Fruit fly (Drosophila melanogaster) whole organism, embryonic: Measurements from ENCODE around the gene CG17930.

Source experiments
- Abd-B ChIP-seq: fragments of 200-800 bp; sonication (Bioruptor generic); optimal IDR thresholded peaks from 2 replicates; lab custom pipeline; 2018; ENCODE audit warnings: missing biosample characterization, mild to moderate bottlenecking, missing genetic modification characterization, moderate library complexity
- CG10543 ChIP-seq: fragments of 200-800 bp; sonication (Bioruptor generic); optimal IDR thresholded peaks from 3 replicates; lab custom pipeline; 2017; ENCODE audit warnings: missing biosample characterization, mild to moderate bottlenecking, missing genetic modification characterization, moderate library complexity
- CG11247 ChIP-seq: fragments of 200-800 bp; sonication (Bioruptor generic); IDR thresholded peaks from 2 replicates; pipeline ENCODE4 v1.3.6; 2022; ENCODE audit warnings: missing biosample characterization, missing genetic modification characterization
- CG14965 ChIP-seq: fragments of 200-800 bp; sonication (Bioruptor generic); optimal IDR thresholded peaks from 2 replicates; lab custom pipeline; 2016; ENCODE audit warnings: missing biosample characterization, missing genetic modification characterization, borderline replicate concordance
- CG15011 ChIP-seq: fragments of 200-800 bp; sonication (Bioruptor generic); optimal IDR thresholded peaks from 3 replicates; lab custom pipeline; 2018; ENCODE audit warnings: missing biosample characterization, mild to moderate bottlenecking, missing genetic modification characterization
- CG15514 ChIP-seq: fragments of 200-800 bp; sonication (Bioruptor generic); optimal IDR thresholded peaks from 3 replicates; lab custom pipeline; 2017; ENCODE audit warnings: missing biosample characterization, missing genetic modification characterization, mild to moderate bottlenecking, moderate library complexity, missing genetic modification reagents
- CG17385 ChIP-seq: fragments of 200-800 bp; sonication (Bioruptor generic); optimal IDR thresholded peaks from 3 replicates; lab custom pipeline; 2018; ENCODE audit warnings: missing biosample characterization, mild to moderate bottlenecking, missing genetic modification characterization
- CG2116 ChIP-seq: fragments of 200-800 bp; sonication (Bioruptor generic); optimal IDR thresholded peaks from 3 replicates; lab custom pipeline; 2018; ENCODE audit warnings: missing biosample characterization, mild to moderate bottlenecking, missing genetic modification characterization
- CG2199 ChIP-seq: fragments of 200-800 bp; sonication (Bioruptor generic); IDR thresholded peaks from 3 replicates; pipeline ENCODE4 v1.3.6; 2022; ENCODE audit warnings: missing biosample characterization, missing genetic modification characterization
- CG34224 ChIP-seq: fragments of 200-800 bp; sonication (Bioruptor generic); IDR thresholded peaks from 3 replicates; pipeline ENCODE4 v1.3.6; 2022; ENCODE audit warnings: missing biosample characterization, missing genetic modification characterization; ENCODE audit not compliant: partially characterized antibody
- CG34422 ChIP-seq: fragments of 200-800 bp; sonication (Bioruptor generic); IDR thresholded peaks from 3 replicates; pipeline ENCODE4 v1.3.6; 2022; ENCODE audit warnings: missing biosample characterization, missing genetic modification characterization
- CG3726 ChIP-seq: fragments of 200-800 bp; sonication (Bioruptor generic); IDR thresholded peaks from 3 replicates; pipeline ENCODE4, ENCODE4 v1.3.6; 2022; ENCODE audit warnings: missing biosample characterization, missing genetic modification characterization
- CG4328 ChIP-seq: fragments of 200-800 bp; sonication (Bioruptor generic); optimal IDR thresholded peaks from 3 replicates; lab custom pipeline; 2017; ENCODE audit warnings: missing biosample characterization, missing genetic modification reagents, missing genetic modification characterization
- CG5953 ChIP-seq: fragments of 200-800 bp; sonication (Bioruptor generic); IDR thresholded peaks from 2 replicates; pipeline ENCODE4 v1.3.6; 2022; ENCODE audit warnings: missing biosample characterization, missing genetic modification characterization
- CG6689 ChIP-seq: fragments of 200-800 bp; sonication (Bioruptor generic); IDR thresholded peaks from 2 replicates; pipeline ENCODE4 v1.3.6; 2022; ENCODE audit warnings: missing biosample characterization, missing genetic modification characterization
- CG7372 ChIP-seq: fragments of 200-800 bp; sonication (Bioruptor generic); IDR thresholded peaks from 2 replicates; pipeline ENCODE4 v1.3.6; 2022; ENCODE audit warnings: missing biosample characterization, missing genetic modification characterization
- CG7556 ChIP-seq: fragments of 200-800 bp; sonication (Bioruptor generic); optimal IDR thresholded peaks from 2 replicates; lab custom pipeline; 2017; ENCODE audit warnings: missing biosample characterization, mild to moderate bottlenecking, missing genetic modification characterization
- CG7987 ChIP-seq: fragments of 200-800 bp; sonication (Bioruptor generic); optimal IDR thresholded peaks from 2 replicates; lab custom pipeline; 2018; ENCODE audit warnings: missing biosample characterization, mild to moderate bottlenecking, missing genetic modification characterization, moderate library complexity
- CG8089 ChIP-seq: fragments of 200-800 bp; sonication (Bioruptor generic); optimal IDR thresholded peaks from 3 replicates; lab custom pipeline; 2016; ENCODE audit warnings: missing biosample characterization, missing genetic modification characterization
- CG9797 ChIP-seq: fragments of 200-800 bp; sonication (Bioruptor generic); optimal IDR thresholded peaks from 3 replicates; lab custom pipeline; 2018; ENCODE audit warnings: missing biosample characterization, mild to moderate bottlenecking, missing genetic modification characterization
- Deaf1 ChIP-seq: fragments of 200-800 bp; optimal IDR thresholded peaks from 3 replicates; lab custom pipeline; 2019; ENCODE audit warnings: missing biosample characterization, mild to moderate bottlenecking, missing genetic modification characterization, moderate library complexity
- Dp ChIP-seq: fragments of 200-800 bp; sonication (Bioruptor generic); optimal IDR thresholded peaks from 2 replicates; lab custom pipeline; 2018; ENCODE audit warnings: missing biosample characterization, mild to moderate bottlenecking, missing genetic modification characterization, moderate library complexity
- Drgx ChIP-seq: fragments of 200-800 bp; sonication (Bioruptor generic); IDR thresholded peaks from 2 replicates; pipeline ENCODE4 v1.3.6; 2022; ENCODE audit warnings: missing biosample characterization, missing genetic modification characterization
- Eip74EF ChIP-seq, 2 experiments: fragments of 200-800 bp in 1 of 2; fragments of >200 bp in 1 of 2; sonication (Bioruptor generic) in 1 of 2; optimal IDR thresholded peaks; 2 replicates each; lab custom pipeline; 2017 to 2019; ENCODE audit warnings: missing biosample characterization in 2 of 2, missing genetic modification characterization in 2 of 2, mild to moderate bottlenecking in 1 of 2, moderate library complexity in 1 of 2
- Gsc ChIP-seq: fragments of 200-800 bp; sonication (Bioruptor generic); IDR thresholded peaks from 2 replicates; pipeline ENCODE4 v1.3.6; 2022; ENCODE audit warnings: missing biosample characterization, missing genetic modification characterization
- HLH3B ChIP-seq: fragments of 200-800 bp; sonication (Bioruptor generic); IDR thresholded peaks from 2 replicates; pipeline ENCODE4 v1.3.6; 2022; ENCODE audit warnings: missing biosample characterization, missing genetic modification characterization
- HLH4C ChIP-seq: fragments of 200-800 bp; sonication (Bioruptor generic); IDR thresholded peaks from 3 replicates; pipeline ENCODE4 v1.3.6; 2022; ENCODE audit warnings: missing biosample characterization, missing genetic modification characterization; ENCODE audit not compliant: partially characterized antibody
- Hmr ChIP-seq: fragments of 200-800 bp; sonication (Bioruptor generic); optimal IDR thresholded peaks from 3 replicates; lab custom pipeline; 2017; ENCODE audit warnings: mild to moderate bottlenecking, missing biosample characterization, missing genetic modification reagents, missing genetic modification characterization
- Lim3 ChIP-seq: fragments of 200-800 bp; sonication (Bioruptor generic); IDR thresholded peaks from 2 replicates; pipeline ENCODE4 v1.3.6; 2022; ENCODE audit warnings: missing biosample characterization, missing genetic modification characterization
- NC2α ChIP-seq: fragments of 200-800 bp; sonication (Bioruptor generic); optimal IDR thresholded peaks from 2 replicates; lab custom pipeline; 2016; ENCODE audit warnings: missing biosample characterization, missing genetic modification characterization
- Pdp1 ChIP-seq, 2 experiments: fragments of 200-800 bp; sonication (Bioruptor generic); optimal IDR thresholded peaks; 3 replicates each; lab custom pipeline; 2016; ENCODE audit warnings: missing biosample characterization in 2 of 2, missing genetic modification characterization in 2 of 2, mild to moderate bottlenecking in 1 of 2, moderate library complexity in 1 of 2
- Ssrp ChIP-seq: fragments of 200-800 bp; sonication (Bioruptor generic); optimal IDR thresholded peaks from 2 replicates; lab custom pipeline; 2018; ENCODE audit warnings: missing biosample characterization, mild to moderate bottlenecking, missing genetic modification characterization, moderate library complexity
- Trl ChIP-seq, 3 experiments: fragments of >200 bp in 2 of 3; fragments of 200-800 bp in 1 of 3; sonication (Bioruptor generic) in 1 of 3; optimal IDR thresholded peaks; 2 replicates in 1 of 3; 3 replicates in 2 of 3; lab custom pipeline; 2016 to 2017; ENCODE audit warnings: missing biosample characterization in 1 of 3, missing genetic modification characterization in 1 of 3
- Xrp1 ChIP-seq: fragments of 200-800 bp; sonication (Bioruptor generic); IDR thresholded peaks from 2 replicates; pipeline ENCODE4 v1.3.6; 2022; ENCODE audit warnings: missing biosample characterization, missing genetic modification characterization
- ash1 ChIP-seq: fragments of 200-800 bp; sonication (Bioruptor generic); optimal IDR thresholded peaks from 2 replicates; lab custom pipeline; 2018; ENCODE audit warnings: missing biosample characterization, mild to moderate bottlenecking, missing genetic modification characterization
- cas ChIP-seq: fragments of 200-800 bp; sonication (Bioruptor generic); IDR thresholded peaks from 2 replicates; pipeline ENCODE4 v1.3.6; 2022; ENCODE audit warnings: missing biosample characterization, missing genetic modification characterization
- corto ChIP-seq: fragments of 200-800 bp; sonication (Bioruptor generic); optimal IDR thresholded peaks from 2 replicates; lab custom pipeline; 2016; ENCODE audit warnings: missing biosample characterization, mild to moderate bottlenecking, missing genetic modification characterization, moderate library complexity
- dan ChIP-seq: fragments of 200-800 bp; sonication (Bioruptor generic); IDR thresholded peaks from 2 replicates; pipeline ENCODE4 v1.3.6; 2022; ENCODE audit warnings: missing biosample characterization, missing genetic modification characterization
- disco-r ChIP-seq: fragments of 200-800 bp; sonication (Bioruptor generic); optimal IDR thresholded peaks from 2 replicates; lab custom pipeline; 2016; ENCODE audit warnings: missing biosample characterization, missing genetic modification characterization
- emc ChIP-seq: fragments of 200-800 bp; sonication (Bioruptor generic); optimal IDR thresholded peaks from 2 replicates; lab custom pipeline; 2016; ENCODE audit warnings: missing biosample characterization, missing genetic modification characterization
- exex ChIP-seq: fragments of 200-800 bp; sonication (Bioruptor generic); optimal IDR thresholded peaks from 4 replicates; lab custom pipeline; 2018; ENCODE audit warnings: missing biosample characterization, mild to moderate bottlenecking, missing genetic modification characterization, moderate library complexity
- gro ChIP-seq: fragments of 200-800 bp; sonication (Bioruptor generic); optimal IDR thresholded peaks from 2 replicates; lab custom pipeline; 2016; ENCODE audit warnings: missing biosample characterization, missing genetic modification characterization
- jumu ChIP-seq: fragments of 200-800 bp; sonication (Bioruptor generic); optimal IDR thresholded peaks from 3 replicates; lab custom pipeline; 2016; ENCODE audit warnings: missing biosample characterization, missing genetic modification characterization
- phol ChIP-seq: fragments of 200-800 bp; sonication (Bioruptor generic); optimal IDR thresholded peaks from 3 replicates; lab custom pipeline; 2018; ENCODE audit warnings: missing biosample characterization, mild to moderate bottlenecking, missing genetic modification characterization, moderate library complexity
- psq ChIP-seq: fragments of 200-800 bp; sonication (Bioruptor generic); optimal IDR thresholded peaks from 2 replicates; lab custom pipeline; 2017; ENCODE audit warnings: missing biosample characterization, missing genetic modification characterization
- repo ChIP-seq: fragments of 200-800 bp; sonication (Bioruptor generic); optimal IDR thresholded peaks from 2 replicates; lab custom pipeline; 2016; ENCODE audit warnings: missing biosample characterization, missing genetic modification characterization
- salm ChIP-seq: fragments of 200-800 bp; sonication (Bioruptor generic); optimal IDR thresholded peaks from 2 replicates; lab custom pipeline; 2018; ENCODE audit warnings: missing biosample characterization, mild to moderate bottlenecking, missing genetic modification characterization
- sna ChIP-seq: fragments of 200-800 bp; sonication (Bioruptor generic); IDR thresholded peaks from 2 replicates; pipeline ENCODE4 v1.3.6; 2022; ENCODE audit warnings: missing biosample characterization, missing genetic modification characterization; ENCODE audit not compliant: partially characterized antibody
- tgo ChIP-seq: fragments of 200-800 bp; sonication (Bioruptor generic); IDR thresholded peaks from 3 replicates; pipeline ENCODE4 v1.3.6; 2022; ENCODE audit warnings: missing biosample characterization, missing genetic modification characterization
- tin ChIP-seq: fragments of 200-800 bp; sonication (Bioruptor generic); optimal IDR thresholded peaks from 3 replicates; lab custom pipeline; 2016; ENCODE audit warnings: missing biosample characterization, missing genetic modification characterization

Gene CG17930

DNA sequence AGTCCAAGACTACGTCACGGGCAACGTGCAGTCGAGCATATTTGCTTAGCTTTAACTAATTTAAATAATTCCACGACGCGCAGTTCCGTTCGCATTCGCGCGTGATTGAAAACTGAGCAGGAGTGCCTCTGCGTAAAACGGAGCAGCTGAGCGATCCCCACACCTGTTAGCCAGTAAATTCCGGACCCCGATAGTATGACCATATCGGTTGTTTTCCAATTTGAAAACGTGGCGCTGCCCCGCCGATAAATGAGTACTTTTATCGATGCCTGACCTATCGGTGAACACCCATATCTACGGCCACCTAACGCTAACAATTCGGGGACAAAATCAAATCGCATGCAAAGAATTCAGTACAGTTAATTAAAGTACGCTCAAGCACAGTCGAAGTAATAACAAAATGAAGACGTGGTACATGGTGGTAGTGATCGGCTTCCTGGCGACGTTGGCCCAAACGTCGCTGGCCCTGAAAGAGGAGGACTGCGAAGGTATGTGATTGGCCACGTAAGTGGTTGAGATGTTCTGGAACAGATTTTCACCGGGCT lies 21.5 kb downstream of the CG17930 start, which contains the start of the genes CG14879 and Manf (continued):
- TF ChIP-seq Pdp1 (GFP tag; optimal IDR thresholded peaks at IDR 0.05; lab: Kevin White, UChicago) (peak in 1 of 2 experiments; percentile 26), CG5953 (GFP tag; lab: Robert Waterston, UW) (0 out of 2 replicates have a peak, but pooled peaks have one; percentile 16), CG15514 (GFP tag; lab: Kevin White, UChicago) (peak; percentile 77), CG17385 (GFP tag; lab: Kevin White, UChicago) (peak; percentile 8), exex (tag; lab: Kevin White, UChicago) (no peak), Trl (optimal IDR thresholded peaks at IDR 0.05; lab: Kevin White, UChicago) (peak in 1 of 2 experiments; percentile 1), Trl (GFP tag; optimal IDR thresholded peaks at IDR 0.05; lab: Kevin White, UChicago) (no peak), disco-r (GFP tag; lab: Kevin White, UChicago) (no peak), corto (GFP tag; lab: Kevin White, UChicago) (no peak), sna (GFP tag; lab: Robert Waterston, UW) (no peak; the same call in 1 of the 2 replicates), CG4328 (no peak), CG7987 (no peak), CG2116 (GFP tag; lab: Kevin White, UChicago) (peak; percentile 67), phol (tag; lab: Kevin White, UChicago) (no peak), CG2199 (GFP tag; lab: Robert Waterston, UW) (no peak), CG34224 (peak; percentile 71), CG6689 (no peak), HLH4C (GFP tag; lab: Robert Waterston, UW) (peak; percentile 57; the same call in 2 of the 3 replicates), CG15011 (GFP tag; lab: Kevin White, UChicago) (no peak), CG11247 (GFP tag; lab: Robert Waterston, UW) (no peak), CG7372 (GFP tag; lab: Robert Waterston, UW) (no peak), Drgx (GFP tag; lab: Robert Waterston, UW) (no peak), Hmr (peak; percentile 46), emc (GFP tag; lab: Kevin White, UChicago) (no peak), dan (GFP tag; lab: Robert Waterston, UW) (no peak), cas (GFP tag; lab: Robert Waterston, UW) (no peak), Lim3 (GFP tag; lab: Robert Waterston, UW) (no peak), Abd-B (GFP tag; lab: Kevin White, UChicago) (no peak), tgo (GFP tag; lab: Robert Waterston, UW) (no peak), CG10543 (GFP tag; lab: Kevin White, UChicago) (peak; percentile 13), Deaf1 (tag; lab: Kevin White, UChicago) (no peak), CG34422 (GFP tag; lab: Robert Waterston, UW) (no peak), Ssrp (tag; lab: Kevin White, UChicago) (no peak), NC2α (GFP tag; lab: Kevin White, UChicago) (no peak), Eip74EF (GFP tag; optimal IDR thresholded peaks at IDR 0.05; lab: Kevin White, UChicago) (no peak), CG14965 (GFP tag; lab: Kevin White, UChicago) (no peak), CG7556 (no peak), repo (GFP tag; lab: Kevin White, UChicago) (no peak), gro (GFP tag; lab: Kevin White, UChicago) (no peak), CG3726 (GFP tag; lab: Robert Waterston, UW) (no peak), ash1 (GFP tag; lab: Kevin White, UChicago) (no peak), Dp (peak; percentile 90), Gsc (GFP tag; lab: Robert Waterston, UW) (no peak), HLH3B (GFP tag; lab: Robert Waterston, UW) (no peak), CG9797 (GFP tag; lab: Kevin White, UChicago) (peak; percentile 90), Xrp1 (GFP tag; lab: Robert Waterston, UW) (no peak), jumu (GFP tag; lab: Kevin White, UChicago) (no peak), salm (tag; lab: Kevin White, UChicago) (no peak), psq (GFP tag; lab: Kevin White, UChicago) (no peak), tin (no peak), CG8089 (GFP tag; lab: Kevin White, UChicago) (no peak)
